Fruit fly (Drosophila melanogaster) whole organism, wandering third instar larva: ENCODE results near the gene Or22a.
A peak's percentile ranks its signal among the peaks of the same experiment; 100 is the strongest.

Experiments
- Jra ChIP-seq: sonication (Bioruptor generic); optimal IDR thresholded peaks from 2 replicates; lab custom pipeline; 2016; ENCODE audit warnings: missing biosample characterization, missing genetic modification characterization
- Mio ChIP-seq: sonication (Bioruptor generic); optimal IDR thresholded peaks from 2 replicates; lab custom pipeline; 2016; ENCODE audit warnings: missing biosample characterization, missing genetic modification characterization
- OdsH ChIP-seq: fragments of 200-800 bp; sonication (Bioruptor generic); optimal IDR thresholded peaks from 2 replicates; lab custom pipeline; 2016; ENCODE audit warnings: missing biosample characterization, mild to moderate bottlenecking, missing genetic modification characterization
- brk ChIP-seq: fragments of 200-800 bp; sonication (Bioruptor generic); optimal IDR thresholded peaks from 2 replicates; lab custom pipeline; 2016; ENCODE audit warnings: missing biosample characterization, mild to moderate bottlenecking, missing genetic modification characterization
- psq ChIP-seq: fragments of 200-800 bp; sonication (Bioruptor generic); optimal IDR thresholded peaks from 3 replicates; lab custom pipeline; 2017; ENCODE audit warnings: missing biosample characterization, mild to moderate bottlenecking, missing genetic modification characterization, moderate library complexity
- sv ChIP-seq: fragments of 200-800 bp; sonication (Bioruptor generic); optimal IDR thresholded peaks from 3 replicates; lab custom pipeline; 2016; ENCODE audit warnings: missing biosample characterization, missing genetic modification characterization
- usp ChIP-seq: fragments of >200 bp; optimal IDR thresholded peaks from 2 replicates; lab custom pipeline; 2017; ENCODE audit warnings: missing biosample characterization, missing genetic modification characterization

DNA sequence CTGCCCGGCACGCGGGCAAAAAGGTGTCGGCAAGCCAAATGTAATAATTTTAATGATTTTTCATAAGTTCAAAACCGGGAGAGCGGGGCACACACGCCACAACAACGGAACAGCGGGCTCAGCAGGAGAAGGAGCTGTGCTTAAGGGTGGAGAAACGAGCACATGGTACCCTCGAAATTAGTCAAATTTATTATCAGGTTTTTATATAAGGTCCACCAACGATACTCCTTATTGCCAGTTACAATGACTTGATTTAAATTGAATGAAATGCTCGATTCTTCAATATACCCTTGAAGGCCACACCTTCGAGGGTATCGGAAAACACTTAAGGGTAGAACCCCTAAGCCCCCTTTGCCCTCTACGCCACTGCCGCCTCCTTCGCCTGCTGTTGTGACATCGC lies 46.9 kb upstream of the Or22a start:
- peak; percentile 23 for TF ChIP-seq brk
- no peak for TF ChIP-seq Mio (GFP tag; lab: Kevin White, UChicago)
- TF ChIP-seq Jra: peak; percentile 44
- TF ChIP-seq psq (GFP tag; lab: Kevin White, UChicago): peak; percentile 60
- TF ChIP-seq OdsH (GFP tag; lab: Kevin White, UChicago): peak; percentile 72
- TF ChIP-seq usp: no peak
- TF ChIP-seq sv (GFP tag; lab: Kevin White, UChicago): no peak
